Fruit fly (Drosophila melanogaster) whole organism, embryonic: ENCODE measurements around the gene Tet.

ENCODE experiments used
- Ada2b ChIP-seq: fragments of 200-800 bp; sonication (Bioruptor generic); IDR thresholded peaks from 2 replicates; pipeline ENCODE4 v1.3.6; 2022; ENCODE audit warnings: missing biosample characterization, missing genetic modification characterization
- Asciz ChIP-seq: fragments of 200-800 bp; sonication (Bioruptor generic); optimal IDR thresholded peaks from 2 replicates; lab custom pipeline; 2017; ENCODE audit warnings: missing biosample characterization, mild to moderate bottlenecking, missing genetic modification characterization, missing genetic modification reagents
- Atf-2 ChIP-seq: fragments of 200-800 bp; sonication (Bioruptor generic); optimal IDR thresholded peaks from 2 replicates; lab custom pipeline; 2016; ENCODE audit warnings: missing biosample characterization, missing genetic modification characterization
- CG10209 ChIP-seq: fragments of 200-800 bp; sonication (Bioruptor generic); optimal IDR thresholded peaks from 3 replicates; lab custom pipeline; 2017; ENCODE audit warnings: missing biosample characterization, mild to moderate bottlenecking, missing genetic modification characterization, missing genetic modification reagents
- CG1024 ChIP-seq: fragments of 200-800 bp; sonication (Bioruptor generic); IDR thresholded peaks from 2 replicates; pipeline ENCODE4 v1.3.6; 2022; ENCODE audit warnings: missing biosample characterization, missing genetic modification characterization
- CG10274 ChIP-seq: fragments of 200-800 bp; sonication (Bioruptor generic); optimal IDR thresholded peaks from 3 replicates; lab custom pipeline; 2017; ENCODE audit warnings: missing biosample characterization, mild to moderate bottlenecking, missing genetic modification characterization
- CG11093 ChIP-seq: fragments of 200-800 bp; sonication (Bioruptor generic); IDR thresholded peaks from 3 replicates; pipeline ENCODE4 v1.3.6; 2022; ENCODE audit warnings: missing biosample characterization, missing genetic modification characterization
- CG13296 ChIP-seq: fragments of 200-800 bp; sonication (Bioruptor generic); optimal IDR thresholded peaks from 3 replicates; lab custom pipeline; 2018; ENCODE audit warnings: missing biosample characterization, mild to moderate bottlenecking, missing genetic modification characterization
- CG13775 ChIP-seq: fragments of 200-800 bp; sonication (Bioruptor generic); optimal IDR thresholded peaks from 3 replicates; lab custom pipeline; 2017; ENCODE audit warnings: missing biosample characterization, mild to moderate bottlenecking, missing genetic modification characterization
- CG13894 ChIP-seq: fragments of 200-800 bp; sonication (Bioruptor generic); optimal IDR thresholded peaks from 3 replicates; lab custom pipeline; 2018; ENCODE audit warnings: missing biosample characterization, mild to moderate bottlenecking, missing genetic modification characterization, moderate library complexity
- CG14050 ChIP-seq: fragments of 200-800 bp; sonication (Bioruptor generic); IDR thresholded peaks from 3 replicates; pipeline ENCODE4 v1.3.6; 2022; ENCODE audit warnings: missing biosample characterization, missing genetic modification characterization
- CG15479 ChIP-seq: fragments of 200-800 bp; sonication (Bioruptor generic); optimal IDR thresholded peaks from 3 replicates; lab custom pipeline; 2019; ENCODE audit warnings: missing biosample characterization, mild to moderate bottlenecking, missing genetic modification characterization, moderate library complexity
- CG1602 ChIP-seq: fragments of 200-800 bp; sonication (Bioruptor generic); optimal IDR thresholded peaks from 3 replicates; lab custom pipeline; 2016; ENCODE audit warnings: missing biosample characterization, missing genetic modification characterization
- CG17802 ChIP-seq: fragments of 200-800 bp; sonication (Bioruptor generic); optimal IDR thresholded peaks from 2 replicates; lab custom pipeline; 2018; ENCODE audit warnings: missing biosample characterization, mild to moderate bottlenecking, missing genetic modification characterization, moderate library complexity
- CG2199 ChIP-seq: fragments of 200-800 bp; sonication (Bioruptor generic); IDR thresholded peaks from 3 replicates; pipeline ENCODE4 v1.3.6; 2022; ENCODE audit warnings: missing biosample characterization, missing genetic modification characterization
- CG3163 ChIP-seq: fragments of 200-800 bp; sonication (Bioruptor generic); optimal IDR thresholded peaks from 3 replicates; lab custom pipeline; 2016; ENCODE audit warnings: missing biosample characterization, missing genetic modification characterization
- CG32772 ChIP-seq: fragments of 200-800 bp; sonication (Bioruptor generic); IDR thresholded peaks from 2 replicates; pipeline ENCODE4 v1.3.6; 2022; ENCODE audit warnings: missing biosample characterization, missing genetic modification characterization
- CG4404 ChIP-seq: fragments of 200-800 bp; sonication (Bioruptor generic); IDR thresholded peaks from 2 replicates; pipeline ENCODE4 v1.3.6; 2022; ENCODE audit warnings: missing biosample characterization, missing genetic modification characterization
- CG4424 ChIP-seq: fragments of 200-800 bp; sonication (Bioruptor generic); optimal IDR thresholded peaks from 3 replicates; lab custom pipeline; 2016; ENCODE audit warnings: missing biosample characterization, missing genetic modification characterization
- CG4730 ChIP-seq: fragments of 200-800 bp; sonication (Bioruptor generic); IDR thresholded peaks from 2 replicates; pipeline ENCODE4 v1.3.6; 2022; ENCODE audit warnings: missing biosample characterization, missing genetic modification characterization
- CG5180 ChIP-seq: fragments of 200-800 bp; sonication (Bioruptor generic); optimal IDR thresholded peaks from 3 replicates; lab custom pipeline; 2017; ENCODE audit warnings: missing biosample characterization, missing genetic modification characterization, mild to moderate bottlenecking, moderate library complexity, missing genetic modification reagents
- CG6175 ChIP-seq: fragments of 200-800 bp; sonication (Bioruptor generic); IDR thresholded peaks from 3 replicates; pipeline ENCODE4 v1.3.6; 2022; ENCODE audit warnings: missing biosample characterization, missing genetic modification characterization
- CG6689 ChIP-seq: fragments of 200-800 bp; sonication (Bioruptor generic); IDR thresholded peaks from 2 replicates; pipeline ENCODE4 v1.3.6; 2022; ENCODE audit warnings: missing biosample characterization, missing genetic modification characterization
- CG8281 ChIP-seq: fragments of 200-800 bp; sonication (Bioruptor generic); optimal IDR thresholded peaks from 2 replicates; lab custom pipeline; 2018; ENCODE audit warnings: missing biosample characterization, mild to moderate bottlenecking, missing genetic modification characterization, moderate library complexity
- CG8924 ChIP-seq: fragments of 200-800 bp; optimal IDR thresholded peaks from 3 replicates; lab custom pipeline; 2019; ENCODE audit warnings: missing biosample characterization, mild to moderate bottlenecking, missing genetic modification characterization, moderate library complexity
- Dip3 ChIP-seq: fragments of 200-800 bp; sonication (Bioruptor generic); optimal IDR thresholded peaks from 3 replicates; lab custom pipeline; 2016; ENCODE audit warnings: missing biosample characterization, missing genetic modification characterization
- Elba2 ChIP-seq: fragments of 200-800 bp; sonication (Bioruptor generic); optimal IDR thresholded peaks from 3 replicates; lab custom pipeline; 2016; ENCODE audit warnings: missing biosample characterization, missing genetic modification characterization
- HmgD ChIP-seq: fragments of 200-800 bp; sonication (Bioruptor generic); optimal IDR thresholded peaks from 3 replicates; lab custom pipeline; 2016; ENCODE audit warnings: missing biosample characterization, missing genetic modification characterization
- Ravus ChIP-seq: fragments of 200-800 bp; sonication (Bioruptor generic); IDR thresholded peaks from 2 replicates; pipeline ENCODE4 v1.3.6; 2022; ENCODE audit warnings: missing biosample characterization, missing genetic modification characterization
- Side ChIP-seq: fragments of 200-800 bp; sonication (Bioruptor generic); optimal IDR thresholded peaks from 2 replicates; lab custom pipeline; 2016; ENCODE audit warnings: missing biosample characterization, missing genetic modification characterization
- ac ChIP-seq: fragments of 200-800 bp; sonication (Bioruptor generic); optimal IDR thresholded peaks from 3 replicates; lab custom pipeline; 2017; ENCODE audit warnings: missing biosample characterization, mild to moderate bottlenecking, missing genetic modification characterization
- ato ChIP-seq: fragments of 200-800 bp; sonication (Bioruptor generic); IDR thresholded peaks from 2 replicates; pipeline ENCODE4 v1.3.6; 2022; ENCODE audit warnings: missing biosample characterization, missing genetic modification characterization; ENCODE audit not compliant: partially characterized antibody
- corto ChIP-seq: fragments of 200-800 bp; sonication (Bioruptor generic); optimal IDR thresholded peaks from 2 replicates; lab custom pipeline; 2016; ENCODE audit warnings: missing biosample characterization, mild to moderate bottlenecking, missing genetic modification characterization, moderate library complexity
- gcm2 ChIP-seq: fragments of 200-800 bp; sonication (Bioruptor generic); optimal IDR thresholded peaks from 2 replicates; lab custom pipeline; 2016; ENCODE audit warnings: missing biosample characterization, missing genetic modification characterization
- hth ChIP-seq: fragments of >200 bp; optimal IDR thresholded peaks from 2 replicates; lab custom pipeline; 2017; ENCODE audit warnings: inconsistent platforms
- inv ChIP-seq: fragments of 200-800 bp; sonication (Bioruptor generic); IDR thresholded peaks from 2 replicates; pipeline ENCODE4 v1.3.6; 2022; ENCODE audit warnings: missing biosample characterization, missing genetic modification characterization; ENCODE audit not compliant: partially characterized antibody
- kni ChIP-seq: fragments of 200-800 bp; sonication (Bioruptor generic); optimal IDR thresholded peaks from 3 replicates; lab custom pipeline; 2017; ENCODE audit warnings: mild to moderate bottlenecking, missing biosample characterization, missing genetic modification reagents, missing genetic modification characterization
- nmo ChIP-seq: fragments of 200-800 bp; sonication (Bioruptor generic); optimal IDR thresholded peaks from 2 replicates; lab custom pipeline; 2018; ENCODE audit warnings: missing biosample characterization, mild to moderate bottlenecking, missing genetic modification characterization, moderate library complexity
- pfk ChIP-seq: fragments of 200-800 bp; sonication (Bioruptor generic); optimal IDR thresholded peaks from 2 replicates; lab custom pipeline; 2018; ENCODE audit warnings: missing biosample characterization, mild to moderate bottlenecking, missing genetic modification characterization, moderate library complexity
- prd ChIP-seq, 3 experiments: fragments of >200 bp in 2 of 3; fragments of 200-800 bp in 1 of 3; sonication (Bioruptor generic) in 1 of 3; optimal IDR thresholded peaks in 2 of 3; IDR thresholded peaks in 1 of 3; 2 replicates in 2 of 3; 3 replicates in 1 of 3; pipeline versions ENCODE4 v1.3.6 to Lab custom; 2017 to 2022; ENCODE audit warnings: missing biosample characterization in 1 of 3, missing genetic modification characterization in 1 of 3
- psq ChIP-seq: fragments of 200-800 bp; sonication (Bioruptor generic); optimal IDR thresholded peaks from 2 replicates; lab custom pipeline; 2017; ENCODE audit warnings: missing biosample characterization, missing genetic modification characterization
- sens-2 ChIP-seq: fragments of 200-800 bp; sonication (Bioruptor generic); IDR thresholded peaks from 2 replicates; pipeline ENCODE4 v1.3.6; 2022; ENCODE audit warnings: missing biosample characterization, missing genetic modification characterization
- sob ChIP-seq: fragments of 200-800 bp; sonication (Bioruptor generic); IDR thresholded peaks from 2 replicates; pipeline ENCODE4 v1.3.6; 2022; ENCODE audit warnings: missing biosample characterization, missing genetic modification characterization
- twi ChIP-seq: fragments of 200-800 bp; optimal IDR thresholded peaks from 2 replicates; lab custom pipeline; 2019; ENCODE audit warnings: missing biosample characterization, mild to moderate bottlenecking, missing genetic modification characterization, moderate library complexity
- unpg ChIP-seq: fragments of 200-800 bp; sonication (Bioruptor generic); optimal IDR thresholded peaks from 3 replicates; lab custom pipeline; 2018; ENCODE audit warnings: missing biosample characterization, mild to moderate bottlenecking, missing genetic modification characterization, moderate library complexity
- z ChIP-seq: fragments of 200-800 bp; sonication (Bioruptor generic); IDR thresholded peaks from 3 replicates; pipeline ENCODE4 v1.3.6; 2022; ENCODE audit warnings: missing biosample characterization, missing genetic modification characterization
- zen ChIP-seq: fragments of 200-800 bp; sonication (Bioruptor generic); optimal IDR thresholded peaks from 3 replicates; lab custom pipeline; 2018; ENCODE audit warnings: missing biosample characterization, mild to moderate bottlenecking, missing genetic modification characterization, moderate library complexity

The Tet gene

dm6 chr3L:2868695-2869444 lies 10.1 kb downstream of the Tet start (continued):
- TF ChIP-seq zen (tag; lab: Kevin White, UChicago) (no peak), CG14050 (no peak), ac (peak; percentile 49), Ada2b (no peak), corto (peak; percentile 53), sens-2 (GFP tag; lab: Robert Waterston, UW) (no peak), CG4424 (GFP tag; lab: Kevin White, UChicago) (no peak)

DNA sequence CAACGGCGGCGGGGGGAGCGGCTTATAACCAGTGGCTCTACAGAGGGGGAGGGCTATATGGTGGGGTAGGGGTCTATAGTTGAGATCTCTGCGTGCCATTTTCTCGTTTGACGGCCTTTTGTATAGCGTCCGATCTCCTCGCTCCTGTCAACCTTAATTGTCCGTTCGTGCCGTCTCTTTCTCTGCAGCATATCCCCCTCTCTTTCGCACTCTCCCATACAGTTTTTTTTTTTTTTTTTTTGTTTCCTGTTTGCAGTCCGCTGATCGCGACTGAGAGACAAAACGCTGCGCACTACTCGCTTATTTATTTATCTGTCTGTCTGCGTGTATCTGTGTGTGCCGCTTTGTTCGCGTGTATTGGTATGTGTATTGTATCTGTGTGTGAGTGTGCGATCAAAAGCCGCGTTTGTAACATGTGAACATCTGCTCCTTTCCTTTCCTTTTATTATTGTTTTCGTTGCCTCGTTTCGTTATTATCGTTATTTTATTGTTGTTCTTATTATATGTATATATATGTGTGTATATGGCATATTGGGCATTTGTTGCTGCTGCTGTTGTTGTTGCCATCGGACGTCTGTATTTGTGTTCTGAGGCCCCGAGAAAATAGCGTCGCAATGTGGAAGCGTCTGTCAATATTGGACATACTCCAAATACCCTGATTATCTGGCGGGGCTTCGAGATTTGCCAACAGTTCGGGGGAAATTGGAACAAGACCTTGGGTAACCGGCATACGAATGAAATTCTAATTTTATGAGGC lies 11.3 kb downstream of the Tet start:
- TF ChIP-seq unpg (GFP tag; lab: Kevin White, UChicago) (no peak), CG6689 (GFP tag; lab: Robert Waterston, UW) (no peak), CG13775 (GFP tag; lab: Kevin White, UChicago) (no peak), hth (peak; percentile 39), CG13894 (tag; lab: Kevin White, UChicago) (no peak), Side (GFP tag; lab: Kevin White, UChicago) (no peak), CG8924 (peak; percentile 82), twi (peak; percentile 90), CG11093 (GFP tag; lab: Robert Waterston, UW) (no peak), psq (peak; percentile 37), pfk (GFP tag; lab: Kevin White, UChicago) (no peak), CG1024 (GFP tag; lab: Robert Waterston, UW) (no peak), CG15479 (GFP tag; lab: Kevin White, UChicago) (peak; percentile 3), CG6175 (GFP tag; lab: Robert Waterston, UW) (no peak), HmgD (GFP tag; lab: Kevin White, UChicago) (no peak), CG17802 (tag; lab: Kevin White, UChicago) (no peak), CG10274 (no peak), Atf-2 (GFP tag; lab: Kevin White, UChicago) (no peak), Dip3 (GFP tag; lab: Kevin White, UChicago) (no peak), Asciz (GFP tag; lab: Kevin White, UChicago) (no peak), CG5180 (GFP tag; lab: Kevin White, UChicago) (peak; percentile 32), CG3163 (GFP tag; lab: Kevin White, UChicago) (no peak), kni (GFP tag; lab: Kevin White, UChicago) (peak; percentile 47), CG2199 (GFP tag; lab: Robert Waterston, UW) (peak; percentile 38; the same call in 1 of the 3 replicates), prd (optimal IDR thresholded peaks at IDR 0.05; lab: Kevin White, UChicago) (no peak), prd (GFP tag; IDR thresholded peaks at IDR 0.05; lab: Robert Waterston, UW) (no peak), CG10209 (GFP tag; lab: Kevin White, UChicago) (no peak), sob (GFP tag; lab: Robert Waterston, UW) (no peak), inv (no peak), Elba2 (no peak), CG8281 (tag; lab: Kevin White, UChicago) (no peak), z (GFP tag; lab: Robert Waterston, UW) (no peak), CG1602 (GFP tag; lab: Kevin White, UChicago) (no peak), CG4730 (no peak), CG13296 (GFP tag; lab: Kevin White, UChicago) (no peak), CG32772 (GFP tag; lab: Robert Waterston, UW) (peak; percentile 87), CG4404 (GFP tag; lab: Robert Waterston, UW) (no peak), Ravus (GFP tag; lab: Robert Waterston, UW) (no peak), nmo (GFP tag; lab: Kevin White, UChicago) (no peak), ato (GFP tag; lab: Robert Waterston, UW) (no peak), gcm2 (GFP tag; lab: Kevin White, UChicago) (no peak)
